Worm (Caenorhabditis elegans): Measurements from ENCODE around the gene zip-8.

- TF ChIP-seq nhr-237 (tag; optimal IDR thresholded peaks at IDR 0.05) (no peak), nhr-11 (tag; optimal IDR thresholded peaks at IDR 0.05) (no peak), nhr-25 (tag; optimal IDR thresholded peaks at IDR 0.05; ENCODE audit: borderline replicate concordance, insufficient read depth) (no peak), lsy-2 (tag; optimal IDR thresholded peaks at IDR 0.05) (peak in 1 of 2 experiments; percentile 28)
Observed at ce11 chrIII:6452683-6453082, 26.1 kb upstream of the zip-8 start.

Measured in whole organism, L4 larva.